Fruit fly (Drosophila melanogaster): ENCODE data around the gene Ilp8.

Gene Ilp8

dm6 chr3L:17015663-17016575 lies 16.0 kb downstream of the Ilp8 start, which contains the start of the genes CG6664 and CG7728 (continued):
- TF ChIP-seq lov (optimal IDR thresholded peaks at IDR 0.05), result no peak
- TF ChIP-seq lov (GFP tag; IDR thresholded peaks at IDR 0.05), result no peak
- no peak for TF ChIP-seq gem (tag; optimal IDR thresholded peaks at IDR 0.05)
- no peak for TF ChIP-seq Gsc (GFP tag; IDR thresholded peaks at IDR 0.05)
- no peak for TF ChIP-seq peb (GFP tag; IDR thresholded peaks at IDR 0.05)
- TF ChIP-seq CG2678 (tag; optimal IDR thresholded peaks at IDR 0.05), result no peak
- TF ChIP-seq Mes4 (GFP tag; optimal IDR thresholded peaks at IDR 0.05), result no peak
- peak; percentile 47 for TF ChIP-seq CG8924 (tag; optimal IDR thresholded peaks at IDR 0.05)
- peak; percentile 78 for TF ChIP-seq CG17361 (GFP tag; IDR thresholded peaks at IDR 0.05)
- TF ChIP-seq CkIIα-i1 (GFP tag; IDR thresholded peaks at IDR 0.05), result no peak
- no peak for TF ChIP-seq nom (GFP tag; optimal IDR thresholded peaks at IDR 0.05)
- TF ChIP-seq CG3163 (GFP tag; optimal IDR thresholded peaks at IDR 0.05), result peak; percentile 29
- no peak for TF ChIP-seq CG3281 (GFP tag; optimal IDR thresholded peaks at IDR 0.05)
- no peak for TF ChIP-seq BtbVII (GFP tag; optimal IDR thresholded peaks at IDR 0.05)
- TF ChIP-seq CG10543 (GFP tag; optimal IDR thresholded peaks at IDR 0.05), result peak; percentile 49
- peak; percentile 91 for TF ChIP-seq CG7928 (GFP tag; optimal IDR thresholded peaks at IDR 0.05)
- peak; percentile 52; the same call in 1 of the 2 replicates for TF ChIP-seq CG31441 (GFP tag; IDR thresholded peaks at IDR 0.05)
- peak; percentile 43 for TF ChIP-seq kni (GFP tag; optimal IDR thresholded peaks at IDR 0.05)
- TF ChIP-seq CG11723 (GFP tag; optimal IDR thresholded peaks at IDR 0.05), result no peak
- no peak for TF ChIP-seq CG1024 (GFP tag; IDR thresholded peaks at IDR 0.05)
- peak; percentile 19 for TF ChIP-seq HHEX (GFP tag; optimal IDR thresholded peaks at IDR 0.05)
- no peak for TF ChIP-seq pros (GFP tag; optimal IDR thresholded peaks at IDR 0.05)
- TF ChIP-seq maf-S (GFP tag; optimal IDR thresholded peaks at IDR 0.05), result no peak
- TF ChIP-seq da (GFP tag; optimal IDR thresholded peaks at IDR 0.05), result no peak
- TF ChIP-seq Oli (tag; optimal IDR thresholded peaks at IDR 0.05), result peak; percentile 34
- no peak for TF ChIP-seq CG12769 (tag; optimal IDR thresholded peaks at IDR 0.05)
- TF ChIP-seq Stat92E (GFP tag; optimal IDR thresholded peaks at IDR 0.05), result peak in 1 of 3 experiments; percentile 6
- TF ChIP-seq Hr78 (GFP tag; optimal IDR thresholded peaks at IDR 0.05), result no peak
- no peak for TF ChIP-seq ERR (GFP tag; optimal IDR thresholded peaks at IDR 0.05)
- TF ChIP-seq Eip74EF (GFP tag; optimal IDR thresholded peaks at IDR 0.05), result no peak
- peak; percentile 56; the same call in 1 of the 3 replicates for TF ChIP-seq CG7963 (GFP tag; IDR thresholded peaks at IDR 0.05; ENCODE audit: partially characterized antibody)
- peak; percentile 10 for TF ChIP-seq Side (GFP tag; optimal IDR thresholded peaks at IDR 0.05)
- TF ChIP-seq CG5245 (GFP tag; optimal IDR thresholded peaks at IDR 0.05), result no peak
- no peak for TF ChIP-seq disco-r (GFP tag; optimal IDR thresholded peaks at IDR 0.05)
- TF ChIP-seq salm (tag; optimal IDR thresholded peaks at IDR 0.05), result no peak
- peak; percentile 37; the same call in 1 of the 2 replicates for TF ChIP-seq CG32772 (GFP tag; IDR thresholded peaks at IDR 0.05)
- no peak for TF ChIP-seq btn (GFP tag; optimal IDR thresholded peaks at IDR 0.05)
- no peak for TF ChIP-seq Lim3 (GFP tag; IDR thresholded peaks at IDR 0.05)
- TF ChIP-seq sim (GFP tag; IDR thresholded peaks at IDR 0.05), result no peak
- TF ChIP-seq slou (GFP tag; optimal IDR thresholded peaks at IDR 0.05), result no peak
- peak; percentile 56 for TF ChIP-seq CG6791 (GFP tag; IDR thresholded peaks at IDR 0.05; ENCODE audit: partially characterized antibody)
- TF ChIP-seq twi (tag; optimal IDR thresholded peaks at IDR 0.05), result peak; percentile 25
- TF ChIP-seq CG10267 (tag; optimal IDR thresholded peaks at IDR 0.05), result peak; percentile 35
- no peak for TF ChIP-seq CG17568 (GFP tag; optimal IDR thresholded peaks at IDR 0.05)
- TF ChIP-seq vnd (GFP tag; IDR thresholded peaks at IDR 0.05; ENCODE audit: partially characterized antibody), result 0 out of 3 replicates have a peak, but pooled peaks have one; percentile 32
- TF ChIP-seq fd3F (GFP tag; optimal IDR thresholded peaks at IDR 0.05), result peak; percentile 6
- TF ChIP-seq CG14860 (GFP tag; IDR thresholded peaks at IDR 0.05; ENCODE audit: partially characterized antibody), result no peak; the same call in 2 of the 3 replicates
- TF ChIP-seq sens (GFP tag), result peak; percentile 84
